Fruit fly (Drosophila melanogaster): ENCODE measurements around the gene Pp2B-14D.

Pp2B-14D gene

dm6 chrX:16553542-16554182 lies 6.2 kb downstream of the Pp2B-14D start, which contains the start of gene Arp2:
Arp2 (minus strand) TSS chrX:16553968.
- TF ChIP-seq pnt (GFP tag; optimal IDR thresholded peaks at IDR 0.05) (no peak), Meics (GFP tag; optimal IDR thresholded peaks at IDR 0.05) (no peak), Scr (GFP tag; IDR thresholded peaks at IDR 0.05; ENCODE audit: partially characterized antibody) (peak; percentile 80), grn (GFP tag; optimal IDR thresholded peaks at IDR 0.05) (no peak), Drgx (GFP tag; IDR thresholded peaks at IDR 0.05) (no peak), pita (GFP tag; optimal IDR thresholded peaks at IDR 0.05) (no peak), Sry-δ (GFP tag; optimal IDR thresholded peaks at IDR 0.05) (peak; percentile 35), her (GFP tag; optimal IDR thresholded peaks at IDR 0.05) (no peak), Fer1 (GFP tag; optimal IDR thresholded peaks at IDR 0.05) (no peak), Fer3 (tag; optimal IDR thresholded peaks at IDR 0.05) (no peak), lbe (GFP tag; optimal IDR thresholded peaks at IDR 0.05) (no peak), lola (GFP tag; optimal IDR thresholded peaks at IDR 0.05) (no peak), pan (optimal IDR thresholded peaks at IDR 0.05) (no peak), pan (GFP tag; optimal IDR thresholded peaks at IDR 0.05 in 1 of 2, IDR thresholded peaks at IDR 0.05 in 1 of 2) (no peak), CG14965 (GFP tag; optimal IDR thresholded peaks at IDR 0.05; ENCODE audit: borderline replicate concordance) (no peak), CG17361 (GFP tag; IDR thresholded peaks at IDR 0.05) (no peak), CG42726 (GFP tag; IDR thresholded peaks at IDR 0.05; ENCODE audit: partially characterized antibody) (0 out of 2 replicates have a peak, but pooled peaks have one; percentile 3), B-H1 (GFP tag; IDR thresholded peaks at IDR 0.05) (no peak), Spps (tag; optimal IDR thresholded peaks at IDR 0.05) (no peak), CG7372 (GFP tag; IDR thresholded peaks at IDR 0.05) (no peak), Dip2 (GFP tag; IDR thresholded peaks at IDR 0.05) (no peak), knrl (GFP tag; IDR thresholded peaks at IDR 0.05; ENCODE audit: partially characterized antibody) (peak; percentile 75), HLH54F (GFP tag; optimal IDR thresholded peaks at IDR 0.05) (no peak), CG18619 (GFP tag; optimal IDR thresholded peaks at IDR 0.05) (no peak), ato (GFP tag; IDR thresholded peaks at IDR 0.05; ENCODE audit: partially characterized antibody) (0 out of 2 replicates have a peak, but pooled peaks have one; percentile 38), tgo (GFP tag; IDR thresholded peaks at IDR 0.05) (no peak), CG6175 (GFP tag; IDR thresholded peaks at IDR 0.05) (no peak), CG8089 (GFP tag; optimal IDR thresholded peaks at IDR 0.05) (no peak), hbn (GFP tag; IDR thresholded peaks at IDR 0.05; ENCODE audit: partially characterized antibody) (peak; percentile 67), CG3726 (GFP tag; IDR thresholded peaks at IDR 0.05) (no peak), CG1792 (GFP tag; optimal IDR thresholded peaks at IDR 0.05) (no peak), Gug (GFP tag; IDR thresholded peaks at IDR 0.05) (no peak), pzg (GFP tag; optimal IDR thresholded peaks at IDR 0.05) (peak; percentile 41), Atf6 (GFP tag; IDR thresholded peaks at IDR 0.05) (no peak), CG3838 (GFP tag; optimal IDR thresholded peaks at IDR 0.05) (no peak), Camta (GFP tag; optimal IDR thresholded peaks at IDR 0.05) (no peak), CG15514 (GFP tag; optimal IDR thresholded peaks at IDR 0.05) (peak; percentile 41), CG6272 (GFP tag; IDR thresholded peaks at IDR 0.05) (no peak), bigmax (GFP tag; optimal IDR thresholded peaks at IDR 0.05) (no peak), CG10267 (tag; optimal IDR thresholded peaks at IDR 0.05) (peak; percentile 11), CG34376 (GFP tag; optimal IDR thresholded peaks at IDR 0.05) (no peak), CG6254 (GFP tag; optimal IDR thresholded peaks at IDR 0.05) (no peak), Bteb2 (GFP tag; optimal IDR thresholded peaks at IDR 0.05) (no peak), CG2202 (tag; optimal IDR thresholded peaks at IDR 0.05) (no peak), fd102C (GFP tag; optimal IDR thresholded peaks at IDR 0.05) (no peak), CG4617 (GFP tag; optimal IDR thresholded peaks at IDR 0.05; ENCODE audit: borderline replicate concordance) (peak; percentile 2), Stat92E (GFP tag; optimal IDR thresholded peaks at IDR 0.05) (no peak), dmrt99B (tag; optimal IDR thresholded peaks at IDR 0.05) (no peak), HHEX (GFP tag; optimal IDR thresholded peaks at IDR 0.05) (no peak), HmgD (GFP tag; optimal IDR thresholded peaks at IDR 0.05) (no peak)

Measured in whole organism, embryonic.